Fruit fly (Drosophila melanogaster) whole organism, pupa: Measurements from ENCODE around the gene Argk1.

Experiments
- CG10348 ChIP-seq: fragments of 200-800 bp; sonication (Bioruptor generic); IDR thresholded peaks from 2 replicates; pipeline ENCODE4 v1.3.6; 2022; ENCODE audit warnings: missing biosample characterization, missing genetic modification characterization
- CG34367 ChIP-seq: fragments of 200-800 bp; sonication (Bioruptor generic); optimal IDR thresholded peaks from 2 replicates; lab custom pipeline; 2018; ENCODE audit warnings: missing biosample characterization, mild to moderate bottlenecking, missing genetic modification characterization
- D1 ChIP-seq: fragments of 200-800 bp; sonication (Bioruptor generic); optimal IDR thresholded peaks from 2 replicates; lab custom pipeline; 2018; ENCODE audit warnings: missing biosample characterization, mild to moderate bottlenecking, missing genetic modification characterization, moderate library complexity
- Ets98B ChIP-seq: fragments of 200-800 bp; sonication (Bioruptor generic); IDR thresholded peaks from 2 replicates; pipeline ENCODE4 v1.3.6; 2022; ENCODE audit warnings: missing biosample characterization, missing genetic modification characterization

- no peak for TF ChIP-seq CG10348 (GFP tag; lab: Robert Waterston, UW)
- TF ChIP-seq Ets98B = no peak
- TF ChIP-seq D1 (tag; lab: Kevin White, UChicago) = no peak
- no peak for TF ChIP-seq CG34367 (tag; lab: Kevin White, UChicago)
These were observed 24.8 kb downstream of the Argk1 start, which contains the start of gene Doc1 for dm6 chr3L:9041042-9041477.
